Fruit fly (Drosophila melanogaster) whole organism, embryonic: ENCODE data around the gene CG32695.

ENCODE experiments used
- Ada2b ChIP-seq: fragments of 200-800 bp; sonication (Bioruptor generic); IDR thresholded peaks from 2 replicates; pipeline ENCODE4 v1.3.6; 2022; ENCODE audit warnings: missing biosample characterization, missing genetic modification characterization
- Adf1 ChIP-seq: fragments of 200-800 bp; sonication (Bioruptor generic); IDR thresholded peaks from 2 replicates; pipeline ENCODE4 v1.3.6; 2022; ENCODE audit warnings: missing biosample characterization, missing genetic modification characterization
- Blimp-1 ChIP-seq: fragments of 200-800 bp; sonication (Bioruptor generic); optimal IDR thresholded peaks from 3 replicates; lab custom pipeline; 2018; ENCODE audit warnings: missing biosample characterization, missing genetic modification characterization, mild to moderate bottlenecking, moderate library complexity, missing genetic modification reagents
- C15 ChIP-seq: fragments of 200-800 bp; sonication (Bioruptor generic); IDR thresholded peaks from 3 replicates; pipeline ENCODE4 v1.3.6; 2022; ENCODE audit warnings: missing biosample characterization, missing genetic modification characterization
- CG10267 ChIP-seq: fragments of 200-800 bp; sonication (Bioruptor generic); optimal IDR thresholded peaks from 2 replicates; lab custom pipeline; 2018; ENCODE audit warnings: missing biosample characterization, mild to moderate bottlenecking, missing genetic modification characterization, moderate library complexity
- CG10366 ChIP-seq: fragments of 200-800 bp; sonication (Bioruptor generic); IDR thresholded peaks from 2 replicates; pipeline ENCODE4 v1.3.6; 2022; ENCODE audit warnings: missing biosample characterization, missing genetic modification characterization
- CG10462 ChIP-seq: fragments of 200-800 bp; sonication (Bioruptor generic); optimal IDR thresholded peaks from 2 replicates; lab custom pipeline; 2016; ENCODE audit warnings: missing biosample characterization, missing genetic modification characterization
- CG11093 ChIP-seq: fragments of 200-800 bp; sonication (Bioruptor generic); IDR thresholded peaks from 3 replicates; pipeline ENCODE4 v1.3.6; 2022; ENCODE audit warnings: missing biosample characterization, missing genetic modification characterization
- CG11247 ChIP-seq: fragments of 200-800 bp; sonication (Bioruptor generic); IDR thresholded peaks from 2 replicates; pipeline ENCODE4 v1.3.6; 2022; ENCODE audit warnings: missing biosample characterization, missing genetic modification characterization
- CG11456 ChIP-seq: fragments of 200-800 bp; sonication (Bioruptor generic); IDR thresholded peaks from 3 replicates; pipeline ENCODE4 v1.3.6; 2022; ENCODE audit warnings: missing biosample characterization, missing genetic modification characterization
- CG11723 ChIP-seq: fragments of 200-800 bp; sonication (Bioruptor generic); optimal IDR thresholded peaks from 2 replicates; lab custom pipeline; 2017; ENCODE audit warnings: missing biosample characterization, mild to moderate bottlenecking, missing genetic modification characterization
- CG12071 ChIP-seq: fragments of 200-800 bp; sonication (Bioruptor generic); optimal IDR thresholded peaks from 3 replicates; lab custom pipeline; 2018; ENCODE audit warnings: missing biosample characterization, mild to moderate bottlenecking, missing genetic modification characterization
- CG1233 ChIP-seq: fragments of 200-800 bp; sonication (Bioruptor generic); optimal IDR thresholded peaks from 4 replicates; lab custom pipeline; 2018; ENCODE audit warnings: missing biosample characterization, mild to moderate bottlenecking, missing genetic modification characterization
- CG12391 ChIP-seq: fragments of 200-800 bp; sonication (Bioruptor generic); optimal IDR thresholded peaks from 3 replicates; lab custom pipeline; 2018; ENCODE audit warnings: missing biosample characterization, mild to moderate bottlenecking, missing genetic modification characterization, moderate library complexity
- CG13775 ChIP-seq: fragments of 200-800 bp; sonication (Bioruptor generic); optimal IDR thresholded peaks from 3 replicates; lab custom pipeline; 2017; ENCODE audit warnings: missing biosample characterization, mild to moderate bottlenecking, missing genetic modification characterization
- CG14014 ChIP-seq: fragments of 200-800 bp; sonication (Bioruptor generic); IDR thresholded peaks from 2 replicates; pipeline ENCODE4 v1.3.6; 2022; ENCODE audit warnings: missing biosample characterization, missing genetic modification characterization
- CG17328 ChIP-seq: fragments of 200-800 bp; sonication (Bioruptor generic); IDR thresholded peaks from 2 replicates; pipeline ENCODE4 v1.3.6; 2022; ENCODE audit warnings: missing biosample characterization, missing genetic modification characterization
- CG2712 ChIP-seq: fragments of 200-800 bp; optimal IDR thresholded peaks from 3 replicates; lab custom pipeline; 2019; ENCODE audit warnings: missing biosample characterization, mild to moderate bottlenecking, missing genetic modification characterization, moderate library complexity
- CG3281 ChIP-seq: fragments of 200-800 bp; sonication (Bioruptor generic); optimal IDR thresholded peaks from 3 replicates; lab custom pipeline; 2017; ENCODE audit warnings: missing biosample characterization, mild to moderate bottlenecking, missing genetic modification characterization
- CG34376 ChIP-seq: fragments of 200-800 bp; sonication (Bioruptor generic); optimal IDR thresholded peaks from 2 replicates; lab custom pipeline; 2018; ENCODE audit warnings: missing biosample characterization, mild to moderate bottlenecking, missing genetic modification characterization
- CG3995 ChIP-seq: fragments of 200-800 bp; sonication (Bioruptor generic); optimal IDR thresholded peaks from 3 replicates; lab custom pipeline; 2016; ENCODE audit warnings: missing biosample characterization, missing genetic modification characterization
- CG5245 ChIP-seq: fragments of 200-800 bp; sonication (Bioruptor generic); optimal IDR thresholded peaks from 3 replicates; lab custom pipeline; 2016; ENCODE audit warnings: missing biosample characterization, missing genetic modification characterization
- CG5953 ChIP-seq: fragments of 200-800 bp; sonication (Bioruptor generic); IDR thresholded peaks from 2 replicates; pipeline ENCODE4 v1.3.6; 2022; ENCODE audit warnings: missing biosample characterization, missing genetic modification characterization
- CG6654 ChIP-seq: fragments of 200-800 bp; sonication (Bioruptor generic); optimal IDR thresholded peaks from 2 replicates; lab custom pipeline; 2017; ENCODE audit warnings: missing biosample characterization, mild to moderate bottlenecking, missing genetic modification characterization
- CG9437 ChIP-seq: fragments of 200-800 bp; sonication (Bioruptor generic); optimal IDR thresholded peaks from 2 replicates; lab custom pipeline; 2018; ENCODE audit warnings: missing biosample characterization, mild to moderate bottlenecking, missing genetic modification characterization
- CoRest ChIP-seq: fragments of 200-800 bp; sonication (Bioruptor generic); optimal IDR thresholded peaks from 3 replicates; lab custom pipeline; 2018; ENCODE audit warnings: missing biosample characterization, mild to moderate bottlenecking, missing genetic modification characterization, moderate library complexity
- H15 ChIP-seq: fragments of 200-800 bp; sonication (Bioruptor generic); IDR thresholded peaks from 3 replicates; pipeline ENCODE4 v1.3.6; 2022; ENCODE audit warnings: missing biosample characterization, missing genetic modification characterization
- HHEX ChIP-seq: fragments of 200-800 bp; sonication (Bioruptor generic); optimal IDR thresholded peaks from 3 replicates; lab custom pipeline; 2017; ENCODE audit warnings: missing biosample characterization, mild to moderate bottlenecking, missing genetic modification characterization, missing genetic modification reagents
- HLH3B ChIP-seq: fragments of 200-800 bp; sonication (Bioruptor generic); IDR thresholded peaks from 2 replicates; pipeline ENCODE4 v1.3.6; 2022; ENCODE audit warnings: missing biosample characterization, missing genetic modification characterization
- Lhr ChIP-seq: fragments of 200-800 bp; sonication (Bioruptor generic); optimal IDR thresholded peaks from 3 replicates; lab custom pipeline; 2017; ENCODE audit warnings: mild to moderate bottlenecking, missing biosample characterization, missing genetic modification reagents, missing genetic modification characterization
- Lim3 ChIP-seq: fragments of 200-800 bp; sonication (Bioruptor generic); IDR thresholded peaks from 2 replicates; pipeline ENCODE4 v1.3.6; 2022; ENCODE audit warnings: missing biosample characterization, missing genetic modification characterization
- Nf-YA ChIP-seq: fragments of 200-800 bp; sonication (Bioruptor generic); IDR thresholded peaks from 2 replicates; pipeline ENCODE4 v1.3.6; 2022; ENCODE audit warnings: missing biosample characterization, missing genetic modification characterization
- Optix ChIP-seq: fragments of 200-800 bp; sonication (Bioruptor generic); IDR thresholded peaks from 3 replicates; pipeline ENCODE4 v1.3.6; 2022; ENCODE audit warnings: missing biosample characterization, missing genetic modification characterization
- Poxn ChIP-seq: fragments of 200-800 bp; sonication (Bioruptor generic); IDR thresholded peaks from 2 replicates; pipeline ENCODE4 v1.3.6; 2022; ENCODE audit warnings: missing biosample characterization, missing genetic modification characterization
- Sin3A ChIP-seq: fragments of >200 bp; optimal IDR thresholded peaks from 2 replicates; lab custom pipeline; 2018
- Sox102F ChIP-seq: fragments of 200-800 bp; sonication (Bioruptor generic); optimal IDR thresholded peaks from 2 replicates; lab custom pipeline; 2018; ENCODE audit warnings: missing biosample characterization, mild to moderate bottlenecking, missing genetic modification characterization, moderate library complexity
- Usf ChIP-seq: fragments of 200-800 bp; sonication (Bioruptor generic); optimal IDR thresholded peaks from 2 replicates; lab custom pipeline; 2017; ENCODE audit warnings: missing genotype, missing biosample characterization, missing genetic modification characterization
- abd-A ChIP-seq: fragments of 200-800 bp; sonication (Bioruptor generic); optimal IDR thresholded peaks from 3 replicates; lab custom pipeline; 2019; ENCODE audit warnings: missing biosample characterization, mild to moderate bottlenecking, missing genetic modification characterization, moderate library complexity
- ash1 ChIP-seq: fragments of 200-800 bp; sonication (Bioruptor generic); optimal IDR thresholded peaks from 2 replicates; lab custom pipeline; 2018; ENCODE audit warnings: missing biosample characterization, mild to moderate bottlenecking, missing genetic modification characterization
- cg ChIP-seq: fragments of 200-800 bp; sonication (Bioruptor generic); optimal IDR thresholded peaks from 3 replicates; lab custom pipeline; 2019; ENCODE audit warnings: missing biosample characterization, mild to moderate bottlenecking, missing genetic modification characterization, moderate library complexity
- dmrt11E ChIP-seq: fragments of 200-800 bp; sonication (Bioruptor generic); optimal IDR thresholded peaks from 3 replicates; lab custom pipeline; 2018; ENCODE audit warnings: missing biosample characterization, mild to moderate bottlenecking, missing genetic modification characterization, moderate library complexity
- gem ChIP-seq: fragments of 200-800 bp; sonication (Bioruptor generic); optimal IDR thresholded peaks from 2 replicates; lab custom pipeline; 2019; ENCODE audit warnings: missing biosample characterization, mild to moderate bottlenecking, missing genetic modification characterization, moderate library complexity
- kni ChIP-seq: fragments of 200-800 bp; sonication (Bioruptor generic); optimal IDR thresholded peaks from 3 replicates; lab custom pipeline; 2017; ENCODE audit warnings: mild to moderate bottlenecking, missing biosample characterization, missing genetic modification reagents, missing genetic modification characterization
- luna ChIP-seq: fragments of 200-800 bp; sonication (Bioruptor generic); optimal IDR thresholded peaks from 2 replicates; lab custom pipeline; 2016; ENCODE audit warnings: missing biosample characterization, missing genetic modification characterization
- nmo ChIP-seq: fragments of 200-800 bp; sonication (Bioruptor generic); optimal IDR thresholded peaks from 2 replicates; lab custom pipeline; 2018; ENCODE audit warnings: missing biosample characterization, mild to moderate bottlenecking, missing genetic modification characterization, moderate library complexity
- odd ChIP-seq: fragments of 200-800 bp; sonication (Bioruptor generic); optimal IDR thresholded peaks from 2 replicates; lab custom pipeline; 2017; ENCODE audit warnings: missing biosample characterization, mild to moderate bottlenecking, missing genetic modification characterization
- ro ChIP-seq: fragments of 200-800 bp; sonication (Bioruptor generic); IDR thresholded peaks from 2 replicates; pipeline ENCODE4 v1.3.6; 2022; ENCODE audit warnings: missing biosample characterization, missing genetic modification characterization
- sqz ChIP-seq: fragments of 200-800 bp; sonication (Bioruptor generic); optimal IDR thresholded peaks from 3 replicates; lab custom pipeline; 2018; ENCODE audit warnings: missing biosample characterization, mild to moderate bottlenecking, missing genetic modification characterization
- trem ChIP-seq: fragments of 200-800 bp; optimal IDR thresholded peaks from 3 replicates; lab custom pipeline; 2019; ENCODE audit warnings: missing biosample characterization, mild to moderate bottlenecking, missing genetic modification characterization, moderate library complexity
- wek ChIP-seq: fragments of 200-800 bp; sonication (Bioruptor generic); optimal IDR thresholded peaks from 3 replicates; lab custom pipeline; 2018; ENCODE audit warnings: missing biosample characterization, mild to moderate bottlenecking, missing genetic modification characterization, moderate library complexity

Gene CG32695

DNA sequence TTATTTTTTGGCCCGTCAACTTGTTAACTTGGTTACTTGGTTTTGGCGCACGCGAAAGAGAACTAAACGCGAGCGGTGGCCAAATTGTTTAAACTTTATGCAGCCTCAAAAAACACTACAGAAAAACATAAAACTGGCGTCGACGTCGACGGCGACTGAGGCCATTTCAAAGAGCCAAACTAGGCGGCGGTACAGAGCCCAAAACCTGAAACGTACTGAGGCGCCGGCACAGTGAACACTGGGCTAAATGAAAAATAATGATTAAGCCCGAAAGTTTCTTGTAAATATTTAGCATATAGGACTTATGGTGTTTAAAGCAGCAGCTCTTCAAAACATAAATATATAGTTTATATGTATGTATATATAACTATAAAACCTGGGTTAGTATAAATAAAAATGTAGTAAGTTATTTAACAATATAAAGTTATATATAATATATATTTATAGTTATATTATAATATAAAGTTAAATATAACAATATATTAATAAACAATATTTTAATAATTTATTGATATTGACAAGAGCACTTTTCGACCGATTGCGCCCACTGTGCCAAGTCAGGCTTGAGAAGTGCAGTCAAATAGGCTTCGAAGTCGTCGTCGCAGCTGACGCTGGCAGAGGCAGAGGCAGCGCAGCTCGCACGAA, 25.8 kb upstream of the CG32695 start, which contains the start of gene CG15249 (continued):
- TF ChIP-seq Sox102F (GFP tag; lab: Kevin White, UChicago) (peak; percentile 66), CG5245 (GFP tag; lab: Kevin White, UChicago) (no peak), gem (peak; percentile 79), CG3281 (GFP tag; lab: Kevin White, UChicago) (peak; percentile 27), CG13775 (GFP tag; lab: Kevin White, UChicago) (peak; percentile 19), trem (peak; percentile 4), wek (GFP tag; lab: Kevin White, UChicago) (no peak), CG11456 (GFP tag; lab: Robert Waterston, UW) (no peak), CG10366 (GFP tag; lab: Robert Waterston, UW) (peak; percentile 21; the same call in 1 of the 2 replicates), Lhr (GFP tag; lab: Kevin White, UChicago) (no peak), abd-A (tag; lab: Kevin White, UChicago) (no peak), CG9437 (GFP tag; lab: Kevin White, UChicago) (peak; percentile 60), H15 (GFP tag; lab: Robert Waterston, UW) (no peak), odd (GFP tag; lab: Kevin White, UChicago) (peak; percentile 69), Adf1 (GFP tag; lab: Robert Waterston, UW) (peak; percentile 23; the same call in 1 of the 2 replicates), CG34376 (GFP tag; lab: Kevin White, UChicago) (no peak), ro (GFP tag; lab: Robert Waterston, UW) (no peak), CoRest (tag; lab: Kevin White, UChicago) (peak; percentile 75), Sin3A (lab: Kevin White, UChicago) (no peak), Usf (GFP tag; lab: Kevin White, UChicago) (no peak), CG11723 (no peak), Optix (GFP tag; lab: Robert Waterston, UW) (no peak), kni (GFP tag; lab: Kevin White, UChicago) (no peak), CG10267 (tag; lab: Kevin White, UChicago) (peak; percentile 58), CG2712 (tag; lab: Kevin White, UChicago) (peak; percentile 78), HLH3B (GFP tag; lab: Robert Waterston, UW) (no peak), Nf-YA (no peak), CG10462 (GFP tag; lab: Kevin White, UChicago) (no peak), CG11247 (no peak), HHEX (GFP tag; lab: Kevin White, UChicago) (peak; percentile 32), Lim3 (GFP tag; lab: Robert Waterston, UW) (no peak), CG3995 (GFP tag; lab: Kevin White, UChicago) (no peak), cg (GFP tag; lab: Kevin White, UChicago) (no peak), CG1233 (GFP tag; lab: Kevin White, UChicago) (no peak), nmo (GFP tag; lab: Kevin White, UChicago) (peak; percentile 46), CG14014 (GFP tag; lab: Robert Waterston, UW) (no peak), dmrt11E (tag; lab: Kevin White, UChicago) (peak; percentile 43), ash1 (GFP tag; lab: Kevin White, UChicago) (no peak), sqz (GFP tag; lab: Kevin White, UChicago) (peak; percentile 24), CG6654 (GFP tag; lab: Kevin White, UChicago) (peak; percentile 20), CG12071 (GFP tag; lab: Kevin White, UChicago) (no peak), CG12391 (peak; percentile 62), Poxn (no peak), Blimp-1 (GFP tag; lab: Kevin White, UChicago) (peak; percentile 66), CG11093 (GFP tag; lab: Robert Waterston, UW) (no peak), Ada2b (no peak), CG5953 (no peak), luna (GFP tag; lab: Kevin White, UChicago) (no peak), C15 (no peak), CG17328 (no peak)
